Fruit fly (Drosophila melanogaster) whole organism, pupa: Measurements from ENCODE around the gene CG7739.

ENCODE experiments used
- CG10348 ChIP-seq: fragments of 200-800 bp; sonication (Bioruptor generic); IDR thresholded peaks from 2 replicates; pipeline ENCODE4 v1.3.6; 2022; ENCODE audit warnings: missing biosample characterization, missing genetic modification characterization
- Ets98B ChIP-seq: fragments of 200-800 bp; sonication (Bioruptor generic); IDR thresholded peaks from 2 replicates; pipeline ENCODE4 v1.3.6; 2022; ENCODE audit warnings: missing biosample characterization, missing genetic modification characterization
- fd96Ca ChIP-seq: fragments of 200-800 bp; sonication (Bioruptor generic); IDR thresholded peaks from 3 replicates; pipeline ENCODE4 v1.3.6; 2022; ENCODE audit warnings: missing biosample characterization, missing genetic modification characterization

DNA sequence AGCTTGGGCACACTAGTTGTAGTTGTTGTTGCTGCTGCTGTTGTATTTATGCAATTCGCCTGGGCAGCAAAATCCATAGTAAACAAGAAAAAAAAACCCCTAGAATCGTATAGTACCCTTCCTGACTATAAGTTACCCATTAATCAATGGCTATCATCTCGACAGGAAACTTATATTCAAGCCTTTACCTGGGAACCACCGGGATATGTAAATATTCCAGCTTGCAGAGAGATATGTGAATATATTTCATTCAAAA, 914 bp upstream of the CG7739 start:
- TF ChIP-seq fd96Ca (GFP tag; lab: Robert Waterston, UW) (no peak), CG10348 (GFP tag; lab: Robert Waterston, UW) (no peak), Ets98B (GFP tag; lab: Robert Waterston, UW) (no peak)
